Worm (Caenorhabditis elegans) whole organism, midembryonic: ENCODE results near the gene lon-2.

Source experiments
- T22C8.4 ChIP-seq: fragments of 200-800 bp; sonication (Bioruptor generic); IDR thresholded peaks from 2 replicates; pipeline ENCODE4 v1.3.6; 2022; ENCODE audit warnings: missing genetic modification characterization, missing compliant biosample characterization
- cog-1 ChIP-seq: sonication (generic microtip); optimal IDR thresholded peaks from 2 replicates; lab custom pipeline; 2016; ENCODE audit warnings: missing genetic modification characterization, missing compliant biosample characterization
- flt-1 ChIP-seq: fragments of 200-800 bp; sonication (Bioruptor generic); IDR thresholded peaks from 2 replicates; pipeline ENCODE4 v1.3.6; 2022; ENCODE audit warnings: missing genetic modification characterization, missing compliant biosample characterization
- klf-2 ChIP-seq: fragments of 200-800 bp; sonication (Bioruptor generic); conservative IDR thresholded peaks from 2 replicates; pipeline ENCODE4 v1.3.6; 2022; ENCODE audit warnings: missing genetic modification reagents, missing genetic modification characterization, missing compliant biosample characterization
- med-1 ChIP-seq: sonication (generic microtip); optimal IDR thresholded peaks from 2 replicates; lab custom pipeline; 2017; ENCODE audit warnings: missing genetic modification characterization, mild to moderate bottlenecking, missing compliant biosample characterization, antibody characterized with exemption, missing genetic modification reagents; ENCODE audit not compliant: insufficient read depth
- ref-1 ChIP-seq: fragments of 200-800 bp; sonication (Bioruptor generic); conservative IDR thresholded peaks from 2 replicates; pipeline ENCODE4 v1.3.6; 2022; ENCODE audit warnings: missing genetic modification reagents, missing genetic modification characterization, missing compliant biosample characterization
- tab-1 ChIP-seq: fragments of 200-800 bp; sonication (Bioruptor generic); IDR thresholded peaks from 2 replicates; pipeline ENCODE4 v1.3.6; 2022; ENCODE audit warnings: missing genetic modification characterization, missing compliant biosample characterization
- ztf-23 ChIP-seq: fragments of 200-800 bp; sonication (Bioruptor generic); IDR thresholded peaks from 2 replicates; pipeline ENCODE4 v1.3.6; 2022; ENCODE audit warnings: missing genetic modification reagents, missing genetic modification characterization, missing compliant biosample characterization
- ztf-29 ChIP-seq: fragments of 200-800 bp; sonication (Bioruptor generic); IDR thresholded peaks from 2 replicates; pipeline ENCODE4 v1.3.6; 2022; ENCODE audit warnings: missing genetic modification reagents, missing genetic modification characterization, missing compliant biosample characterization

The lon-2 gene

ce11 chrX:4769885-4770284, 21.0 kb upstream of the lon-2 start, which contains the start of gene npr-1:
npr-1 (minus strand) TSS chrX:4769985.
- TF ChIP-seq cog-1 (tag; lab: Kevin White, UChicago) = no peak
- no peak for TF ChIP-seq ref-1 (GFP tag; lab: Robert Waterston, UW)
- TF ChIP-seq flt-1 (GFP tag; lab: Robert Waterston, UW) = no peak
- no peak for TF ChIP-seq med-1 (GFP tag; lab: Kevin White, UChicago)
- TF ChIP-seq ztf-29 (GFP tag; lab: Robert Waterston, UW) = no peak
- no peak for TF ChIP-seq T22C8.4 (GFP tag; lab: Robert Waterston, UW)
- TF ChIP-seq tab-1 (GFP tag; lab: Robert Waterston, UW) = no peak
- TF ChIP-seq klf-2 (GFP tag; lab: Robert Waterston, UW) = no peak
- no peak for TF ChIP-seq ztf-23

- TF ChIP-seq flt-1 (GFP tag; lab: Robert Waterston, UW) (no peak), T22C8.4 (GFP tag; lab: Robert Waterston, UW) (no peak), ztf-23 (no peak), med-1 (GFP tag; lab: Kevin White, UChicago) (no peak), tab-1 (GFP tag; lab: Robert Waterston, UW) (no peak), ztf-29 (GFP tag; lab: Robert Waterston, UW) (no peak), cog-1 (tag; lab: Kevin White, UChicago) (no peak), ref-1 (GFP tag; lab: Robert Waterston, UW) (no peak), klf-2 (GFP tag; lab: Robert Waterston, UW) (no peak)
These were observed 12.7 kb upstream of the lon-2 start, which contains the start of gene mls-2 for ce11 chrX:4761540-4761939. mls-2 (minus strand) TSS chrX:4761640.

DNA sequence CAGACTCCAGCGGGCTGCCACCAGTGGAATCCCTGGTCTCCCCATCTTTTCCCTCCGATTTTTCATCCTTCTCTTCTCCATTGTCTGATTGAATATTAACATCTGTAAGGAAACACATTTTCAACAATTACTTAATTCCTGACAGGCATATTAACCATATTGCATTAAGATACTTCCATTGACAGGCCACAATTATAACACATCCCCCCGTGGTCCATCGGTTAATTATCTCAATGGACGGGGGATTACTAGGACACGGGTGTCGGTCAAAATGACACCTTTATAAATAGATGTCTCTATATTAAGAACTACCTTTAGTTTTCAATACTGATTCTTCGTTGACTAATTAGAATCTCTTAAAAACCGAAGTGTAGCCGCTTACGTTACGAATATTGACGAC, 10.8 kb upstream of the lon-2 start:
- no peak for TF ChIP-seq cog-1 (tag; lab: Kevin White, UChicago)
- no peak for TF ChIP-seq med-1 (GFP tag; lab: Kevin White, UChicago)
- TF ChIP-seq tab-1 (GFP tag; lab: Robert Waterston, UW) = no peak
- no peak for TF ChIP-seq ztf-29 (GFP tag; lab: Robert Waterston, UW)
- no peak for TF ChIP-seq ztf-23
- TF ChIP-seq flt-1 (GFP tag; lab: Robert Waterston, UW) = no peak
- no peak for TF ChIP-seq ref-1 (GFP tag; lab: Robert Waterston, UW)
- no peak for TF ChIP-seq T22C8.4 (GFP tag; lab: Robert Waterston, UW)
- TF ChIP-seq klf-2 (GFP tag; lab: Robert Waterston, UW) = no peak

ce11 chrX:4754725-4755124, 5.8 kb upstream of the lon-2 start, which contains the start of gene C39E6.2:
C39E6.2 (minus strand) TSS chrX:4755118.
- no peak for TF ChIP-seq T22C8.4 (GFP tag; lab: Robert Waterston, UW)
- no peak for TF ChIP-seq tab-1 (GFP tag; lab: Robert Waterston, UW)
- no peak for TF ChIP-seq flt-1 (GFP tag; lab: Robert Waterston, UW)
- TF ChIP-seq klf-2 (GFP tag; lab: Robert Waterston, UW) = no peak
- TF ChIP-seq ztf-23 = no peak
- no peak for TF ChIP-seq med-1 (GFP tag; lab: Kevin White, UChicago)
- no peak for TF ChIP-seq ref-1 (GFP tag; lab: Robert Waterston, UW)
- no peak for TF ChIP-seq cog-1 (tag; lab: Kevin White, UChicago)
- no peak for TF ChIP-seq ztf-29 (GFP tag; lab: Robert Waterston, UW)

DNA sequence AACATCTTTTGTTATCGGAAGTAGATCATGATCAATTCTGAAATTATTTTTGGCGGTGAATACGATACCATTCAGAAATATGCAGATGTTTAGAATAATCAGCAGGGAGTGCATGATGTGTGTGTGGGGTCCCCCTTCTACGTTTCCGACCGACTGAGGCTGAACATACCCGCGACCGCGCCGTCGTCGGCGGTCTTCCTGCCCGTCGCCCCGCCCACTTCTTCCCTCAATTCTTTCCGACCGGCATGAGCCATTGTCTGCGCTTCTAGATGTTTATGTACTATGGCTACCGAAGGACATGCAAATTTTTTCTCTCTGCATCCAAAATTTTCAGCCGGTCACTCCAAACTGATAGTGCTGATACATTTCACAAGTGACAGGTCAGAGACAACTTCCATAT, 4.8 kb downstream of the lon-2 start:
- TF ChIP-seq flt-1 (GFP tag; lab: Robert Waterston, UW) (no peak), ztf-23 (no peak), T22C8.4 (GFP tag; lab: Robert Waterston, UW) (no peak), med-1 (GFP tag; lab: Kevin White, UChicago) (no peak), ztf-29 (GFP tag; lab: Robert Waterston, UW) (no peak), tab-1 (GFP tag; lab: Robert Waterston, UW) (no peak), ref-1 (GFP tag; lab: Robert Waterston, UW) (no peak), cog-1 (tag; lab: Kevin White, UChicago) (no peak), klf-2 (GFP tag; lab: Robert Waterston, UW) (no peak)

- no peak for TF ChIP-seq med-1 (GFP tag; lab: Kevin White, UChicago)
- no peak for TF ChIP-seq cog-1 (tag; lab: Kevin White, UChicago)
- no peak for TF ChIP-seq ztf-23
- 0 out of 2 replicates have a peak, but pooled peaks have one; percentile 27 for TF ChIP-seq flt-1 (GFP tag; lab: Robert Waterston, UW)
- TF ChIP-seq tab-1 (GFP tag; lab: Robert Waterston, UW) = no peak
These were observed 6.6 kb downstream of the lon-2 start for ce11 chrX:4742285-4742684.

DNA sequence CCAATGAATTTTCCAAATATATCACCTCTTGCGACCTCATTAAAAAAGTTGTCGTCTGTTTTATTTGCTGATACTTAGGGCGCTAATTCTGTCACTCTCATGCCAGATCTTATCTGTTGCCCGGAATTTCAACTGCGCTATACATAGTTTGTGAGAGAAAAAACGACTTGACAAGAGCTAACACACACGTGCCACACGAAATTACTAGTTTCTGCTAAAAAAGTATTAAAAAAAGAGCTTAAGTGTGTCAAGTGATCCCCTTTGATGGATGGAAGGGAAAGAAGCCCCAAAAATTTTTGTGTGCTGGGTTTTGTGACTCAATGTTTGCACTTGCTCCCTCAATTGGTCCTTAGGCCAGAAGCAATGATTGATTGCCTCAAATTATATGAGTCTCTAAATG, 8.3 kb downstream of the lon-2 start:
- TF ChIP-seq T22C8.4 (GFP tag; lab: Robert Waterston, UW) = no peak
- no peak for TF ChIP-seq flt-1 (GFP tag; lab: Robert Waterston, UW)
- TF ChIP-seq ref-1 (GFP tag; lab: Robert Waterston, UW) = no peak
- no peak for TF ChIP-seq med-1 (GFP tag; lab: Kevin White, UChicago)
- TF ChIP-seq ztf-23 = no peak
- no peak for TF ChIP-seq ztf-29 (GFP tag; lab: Robert Waterston, UW)
- TF ChIP-seq cog-1 (tag; lab: Kevin White, UChicago) = no peak
- no peak for TF ChIP-seq klf-2 (GFP tag; lab: Robert Waterston, UW)
- TF ChIP-seq tab-1 (GFP tag; lab: Robert Waterston, UW) = no peak

DNA sequence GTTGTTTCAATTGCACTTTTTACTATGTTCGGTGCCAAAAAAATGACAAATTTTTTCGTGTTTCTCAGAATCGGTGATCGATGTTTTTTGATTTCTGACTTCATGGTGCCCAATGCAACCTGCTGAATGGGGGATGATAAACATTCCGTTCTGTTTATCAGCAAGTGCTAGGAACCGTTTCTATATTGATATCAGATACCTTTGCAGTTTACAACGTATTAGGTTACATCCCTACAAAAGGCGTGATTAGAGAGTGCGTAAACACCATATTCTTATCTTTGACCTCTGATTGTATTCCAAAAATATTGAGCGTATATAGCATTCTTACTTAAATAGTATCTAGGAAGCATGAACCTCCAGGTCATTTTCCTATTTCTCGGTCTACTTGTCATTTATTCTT, 16.1 kb downstream of the lon-2 start, which contains the start of gene aman-1:
TSS of gene aman-1 (plus strand) at position 344 of the 400 bp plus-strand sequence.
- TF ChIP-seq cog-1 (tag; lab: Kevin White, UChicago) (no peak), ztf-29 (GFP tag; lab: Robert Waterston, UW) (no peak), flt-1 (GFP tag; lab: Robert Waterston, UW) (no peak), klf-2 (GFP tag; lab: Robert Waterston, UW) (no peak), tab-1 (GFP tag; lab: Robert Waterston, UW) (no peak), T22C8.4 (GFP tag; lab: Robert Waterston, UW) (no peak), ztf-23 (no peak), ref-1 (GFP tag; lab: Robert Waterston, UW) (no peak), med-1 (GFP tag; lab: Kevin White, UChicago) (no peak)

ce11 chrX:4727388-4727787, 21.5 kb downstream of the lon-2 start, which contains the start of gene acc-3:
acc-3 (minus strand) TSS chrX:4727488.
- TF ChIP-seq flt-1 (GFP tag; lab: Robert Waterston, UW) (no peak), tab-1 (GFP tag; lab: Robert Waterston, UW) (no peak), ztf-23 (no peak), ref-1 (GFP tag; lab: Robert Waterston, UW) (no peak), cog-1 (tag; lab: Kevin White, UChicago) (no peak), med-1 (GFP tag; lab: Kevin White, UChicago) (no peak), ztf-29 (GFP tag; lab: Robert Waterston, UW) (no peak), klf-2 (GFP tag; lab: Robert Waterston, UW) (no peak)
